Fruit fly (Drosophila melanogaster) whole organism, adult: ENCODE data around the gene CG14961.

Source experiments
- CG11617 ChIP-seq: fragments of 200-800 bp; sonication (Bioruptor generic); optimal IDR thresholded peaks from 2 replicates; lab custom pipeline; 2017; ENCODE audit warnings: mild to moderate bottlenecking, missing biosample characterization, missing genetic modification reagents, missing genetic modification characterization
- CG14711 ChIP-seq: fragments of 200-800 bp; sonication (Bioruptor generic); optimal IDR thresholded peaks from 2 replicates; lab custom pipeline; 2018; ENCODE audit warnings: missing biosample characterization, mild to moderate bottlenecking, missing genetic modification characterization, moderate library complexity
- CG1620 ChIP-seq: fragments of 200-800 bp; sonication (Bioruptor generic); optimal IDR thresholded peaks from 2 replicates; lab custom pipeline; 2016; ENCODE audit warnings: missing biosample characterization, missing genetic modification characterization
- CG7101 ChIP-seq: fragments of 200-800 bp; sonication (Bioruptor generic); optimal IDR thresholded peaks from 2 replicates; lab custom pipeline; 2018; ENCODE audit warnings: missing biosample characterization, mild to moderate bottlenecking, missing genetic modification characterization, moderate library complexity
- Clk ChIP-seq: fragments of 200-800 bp; sonication (Bioruptor generic); optimal IDR thresholded peaks from 2 replicates; lab custom pipeline; 2017; ENCODE audit warnings: missing biosample characterization, missing genetic modification characterization
- Crg-1 ChIP-seq: fragments of 200-800 bp; sonication (Bioruptor generic); optimal IDR thresholded peaks from 2 replicates; lab custom pipeline; 2016; ENCODE audit warnings: missing biosample characterization, missing genetic modification characterization
- Hr96 ChIP-seq: fragments of 200-800 bp; sonication (Bioruptor generic); optimal IDR thresholded peaks from 2 replicates; lab custom pipeline; 2016; ENCODE audit warnings: missing biosample characterization, missing genetic modification characterization
- Mnt ChIP-seq: fragments of 200-800 bp; sonication (Bioruptor generic); optimal IDR thresholded peaks from 2 replicates; lab custom pipeline; 2016; ENCODE audit warnings: missing biosample characterization, mild to moderate bottlenecking, missing genetic modification characterization
- bab1 ChIP-seq: fragments of 200-800 bp; sonication (Bioruptor generic); optimal IDR thresholded peaks from 3 replicates; lab custom pipeline; 2019; ENCODE audit warnings: missing biosample characterization, mild to moderate bottlenecking, missing genetic modification characterization, moderate library complexity
- cnc ChIP-seq, 2 experiments: fragments of >200 bp; optimal IDR thresholded peaks; 2 replicates each; lab custom pipeline; 2017
- kay ChIP-seq: fragments of 200-800 bp; sonication (Bioruptor generic); peaks from one replicate; lab custom pipeline; 2016; ENCODE audit warnings: missing biosample characterization, missing genetic modification characterization, borderline replicate concordance
- pad ChIP-seq: fragments of 200-800 bp; sonication (Bioruptor generic); optimal IDR thresholded peaks from 3 replicates; lab custom pipeline; 2017; ENCODE audit warnings: missing biosample characterization, missing genetic modification characterization, mild to moderate bottlenecking, moderate library complexity, missing genetic modification reagents
- tj ChIP-seq: fragments of 200-800 bp; sonication (Bioruptor generic); optimal IDR thresholded peaks from 3 replicates; lab custom pipeline; 2017; ENCODE audit warnings: missing biosample characterization, mild to moderate bottlenecking, missing genetic modification characterization, moderate library complexity
- toe ChIP-seq: fragments of 200-800 bp; sonication (Bioruptor generic); optimal IDR thresholded peaks from 2 replicates; lab custom pipeline; 2016; ENCODE audit warnings: missing biosample characterization, missing genetic modification characterization

DNA sequence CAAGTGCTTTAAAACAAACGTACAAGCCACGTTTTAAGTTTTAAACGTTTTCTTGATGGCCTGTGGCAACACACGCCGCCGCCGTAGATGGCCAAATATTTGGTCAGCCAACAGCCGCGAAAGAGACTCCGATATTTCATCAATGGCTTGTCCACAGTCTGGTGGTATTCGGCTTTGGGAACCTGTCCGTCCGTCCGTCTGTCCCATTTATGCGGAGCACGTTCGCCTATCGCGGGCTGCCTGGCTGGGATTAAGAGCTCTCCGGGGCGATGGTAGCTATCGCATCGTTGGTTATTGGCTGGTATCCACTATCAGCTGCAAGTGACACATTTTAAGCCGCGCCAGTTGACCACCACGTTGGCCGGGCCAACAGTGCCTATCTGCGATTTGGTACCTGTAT, 22.3 kb upstream of the CG14961 start:
- TF ChIP-seq CG14711 (tag; lab: Kevin White, UChicago) (no peak), toe (GFP tag; lab: Kevin White, UChicago) (no peak), Mnt (GFP tag; lab: Kevin White, UChicago) (no peak), CG1620 (GFP tag; lab: Kevin White, UChicago) (no peak), Clk (no peak), CG7101 (no peak), Hr96 (no peak), tj (GFP tag; lab: Kevin White, UChicago) (no peak), kay (GFP tag; lab: Kevin White, UChicago) (no peak), pad (GFP tag; lab: Kevin White, UChicago) (no peak), bab1 (GFP tag; lab: Kevin White, UChicago) (no peak), CG11617 (no peak), Crg-1 (GFP tag; lab: Kevin White, UChicago) (no peak), cnc (optimal IDR thresholded peaks at IDR 0.05; lab: Kevin White, UChicago) (no peak)
